Worm (Caenorhabditis elegans) whole organism, L1 larva: ENCODE results near the gene unc-115.

Experiments used
- C16A3.4 ChIP-seq: fragments of 150-350 bp; optimal IDR thresholded peaks from 2 replicates; lab custom pipeline; 2014; ENCODE audit warnings: missing biosample characterization, missing genetic modification characterization
- C34B4.2 ChIP-seq: sonication (generic microtip); optimal IDR thresholded peaks from 2 replicates; lab custom pipeline; 2017; ENCODE audit warnings: mild to moderate bottlenecking, missing genetic modification characterization, missing compliant biosample characterization
- F16B12.6 ChIP-seq: fragments of 150-350 bp; optimal IDR thresholded peaks from 2 replicates; lab custom pipeline; 2014; ENCODE audit warnings: missing biosample characterization, missing genetic modification characterization
- alr-1 ChIP-seq: fragments of 200-800 bp; sonication (Bioruptor generic); optimal IDR thresholded peaks from 2 replicates; lab custom pipeline; 2018; ENCODE audit warnings: borderline replicate concordance, mild to moderate bottlenecking, missing genetic modification characterization, missing compliant biosample characterization
- blmp-1 ChIP-seq: fragments of 150-350 bp; optimal IDR thresholded peaks from 2 replicates; lab custom pipeline; 2014; ENCODE audit warnings: missing biosample characterization, missing genetic modification characterization
- ceh-63 ChIP-seq: fragments of 200-800 bp; sonication (Bioruptor generic); optimal IDR thresholded peaks from 2 replicates; lab custom pipeline; 2018; ENCODE audit warnings: mild to moderate bottlenecking, missing genetic modification characterization, missing compliant biosample characterization
- ceh-8 ChIP-seq: fragments of 200-800 bp; sonication (Bioruptor generic); optimal IDR thresholded peaks from 2 replicates; lab custom pipeline; 2018; ENCODE audit warnings: mild to moderate bottlenecking, missing genetic modification characterization, moderate library complexity, missing compliant biosample characterization
- ceh-82 ChIP-seq, 3 experiments: fragments of 150-350 bp in 1 of 3; sonication (generic microtip) in 2 of 3; optimal IDR thresholded peaks; 2 replicates each; lab custom pipeline; 2014 to 2017; ENCODE audit warnings: missing biosample characterization in 3 of 3, missing genetic modification characterization in 3 of 3
- ceh-88 ChIP-seq: fragments of 200-800 bp; sonication (Bioruptor generic); IDR thresholded peaks from 2 replicates; pipeline ENCODE4 v1.3.6; 2022; ENCODE audit warnings: missing genetic modification characterization, missing compliant biosample characterization
- ces-1 ChIP-seq: fragments of 150-350 bp; optimal IDR thresholded peaks from 2 replicates; lab custom pipeline; 2014; ENCODE audit warnings: missing biosample characterization, missing genetic modification reagents, missing genetic modification characterization
- dpl-1 ChIP-seq, 3 experiments: fragments of 150-350 bp in 2 of 3; sonication (generic microtip) in 1 of 3; optimal IDR thresholded peaks; 2 replicates each; lab custom pipeline; 2014 to 2017; ENCODE audit warnings: missing biosample characterization in 3 of 3, missing genetic modification characterization in 3 of 3, missing genetic modification reagents in 3 of 3
- efl-1 ChIP-seq, 4 experiments: fragments of 150-350 bp; optimal IDR thresholded peaks in 3 of 4; peaks in 1 of 4; 1 replicate in 1 of 4; 2 replicates in 3 of 4; lab custom pipeline; 2014; ENCODE audit warnings: missing biosample characterization in 2 of 4, missing genetic modification characterization in 2 of 4, missing genetic modification reagents in 2 of 4
- egl-13 ChIP-seq: sonication (generic microtip); optimal IDR thresholded peaks from 2 replicates; lab custom pipeline; 2016; ENCODE audit warnings: missing genotype, missing genetic modification reagents, missing genetic modification characterization, missing compliant biosample characterization
- egl-27 ChIP-seq, 2 experiments: fragments of 150-350 bp in 1 of 2; sonication (generic microtip); optimal IDR thresholded peaks; 3 replicates each; lab custom pipeline; 2017 to 2018; ENCODE audit warnings: missing biosample characterization in 2 of 2, missing genetic modification characterization in 2 of 2, missing genetic modification reagents in 2 of 2
- elt-3 ChIP-seq, 6 experiments: fragments of 150-350 bp in 1 of 6; sonication (generic microtip); optimal IDR thresholded peaks; 2 replicates each; lab custom pipeline; 2017 to 2018; ENCODE audit warnings: missing biosample characterization in 6 of 6, missing genetic modification characterization in 6 of 6, inconsistent platforms in 1 of 6
- ets-5 ChIP-seq: fragments of 200-800 bp; sonication (Bioruptor generic); IDR thresholded peaks from 2 replicates; pipeline ENCODE4 v1.3.6; 2022; ENCODE audit warnings: missing genetic modification characterization, missing compliant biosample characterization
- fkh-10 ChIP-seq: sonication (generic microtip); optimal IDR thresholded peaks from 2 replicates; lab custom pipeline; 2017; ENCODE audit warnings: missing biosample characterization, missing genetic modification reagents, missing genetic modification characterization
- fkh-4 ChIP-seq: sonication (generic microtip); optimal IDR thresholded peaks from 2 replicates; lab custom pipeline; 2016; ENCODE audit warnings: missing compliant biosample characterization, missing genetic modification characterization, borderline replicate concordance
- grh-1 ChIP-seq: fragments of 200-800 bp; sonication (Bioruptor generic); IDR thresholded peaks from 2 replicates; pipeline ENCODE4 v1.3.6; 2022; ENCODE audit warnings: missing genetic modification reagents, missing genetic modification characterization, missing compliant biosample characterization
- hlh-17 ChIP-seq: fragments of 200-800 bp; sonication (Bioruptor generic); optimal IDR thresholded peaks from 2 replicates; lab custom pipeline; 2018; ENCODE audit warnings: missing genetic modification characterization, mild to moderate bottlenecking, missing compliant biosample characterization, moderate library complexity, borderline replicate concordance
- hlh-4 ChIP-seq: sonication (generic microtip); optimal IDR thresholded peaks from 2 replicates; lab custom pipeline; 2016; ENCODE audit warnings: mild to moderate bottlenecking, missing genetic modification characterization, missing compliant biosample characterization
- isw-1 ChIP-seq: fragments of 200-800 bp; sonication (Bioruptor generic); IDR thresholded peaks from 2 replicates; pipeline ENCODE4 v1.3.6; 2022; ENCODE audit warnings: missing genetic modification characterization, missing compliant biosample characterization
- lin-14 ChIP-seq: fragments of 200-800 bp; sonication (Bioruptor generic); optimal IDR thresholded peaks from 2 replicates; lab custom pipeline; 2018; ENCODE audit warnings: mild to moderate bottlenecking, missing genetic modification characterization, moderate library complexity, missing compliant biosample characterization
- lin-15B ChIP-seq: fragments of 150-350 bp; sonication (generic microtip); optimal IDR thresholded peaks from 3 replicates; lab custom pipeline; 2014; ENCODE audit warnings: missing biosample characterization, missing genetic modification characterization
- lin-35 ChIP-seq, 2 experiments: fragments of 150-350 bp; optimal IDR thresholded peaks; 2 replicates each; lab custom pipeline; 2014; ENCODE audit warnings: missing biosample characterization in 2 of 2, missing genetic modification characterization in 2 of 2, missing genetic modification reagents in 2 of 2
- lsy-2 ChIP-seq, 2 experiments: fragments of 150-350 bp; optimal IDR thresholded peaks; 2 replicates each; lab custom pipeline; 2014; ENCODE audit warnings: missing biosample characterization in 2 of 2, missing genetic modification characterization in 2 of 2
- mab-9 ChIP-seq: fragments of 200-800 bp; sonication (Bioruptor generic); IDR thresholded peaks from 2 replicates; pipeline ENCODE4 v1.3.6; 2022; ENCODE audit warnings: missing genetic modification reagents, missing genetic modification characterization, missing compliant biosample characterization
- mdl-1 ChIP-seq, 2 experiments: fragments of 150-350 bp; optimal IDR thresholded peaks; 2 replicates each; lab custom pipeline; 2014 to 2017; ENCODE audit warnings: missing biosample characterization in 2 of 2, missing genetic modification characterization in 2 of 2, inconsistent platforms in 1 of 2
- mef-2 ChIP-seq: fragments of 150-350 bp; optimal IDR thresholded peaks from 2 replicates; lab custom pipeline; 2014; ENCODE audit warnings: missing biosample characterization, missing genetic modification characterization
- mep-1 ChIP-seq: fragments of 150-350 bp; optimal IDR thresholded peaks from 2 replicates; lab custom pipeline; 2014; ENCODE audit warnings: missing biosample characterization, missing genetic modification characterization
- nhr-11 ChIP-seq: fragments of 150-350 bp; optimal IDR thresholded peaks from 2 replicates; lab custom pipeline; 2014; ENCODE audit warnings: missing biosample characterization, missing genetic modification characterization
- nhr-19 ChIP-seq: fragments of 200-800 bp; sonication (Bioruptor generic); conservative IDR thresholded peaks from 2 replicates; pipeline ENCODE4 v1.3.6; 2022; ENCODE audit warnings: missing genetic modification characterization, missing compliant biosample characterization
- nhr-237 ChIP-seq: fragments of 150-350 bp; optimal IDR thresholded peaks from 2 replicates; lab custom pipeline; 2014; ENCODE audit warnings: missing biosample characterization, missing genetic modification characterization
- nhr-77 ChIP-seq: fragments of 150-350 bp; optimal IDR thresholded peaks from 2 replicates; lab custom pipeline; 2014; ENCODE audit warnings: missing biosample characterization, missing genetic modification characterization
- nhr-84 ChIP-seq: sonication (generic microtip); optimal IDR thresholded peaks from 2 replicates; lab custom pipeline; 2017; ENCODE audit warnings: missing biosample characterization, missing genetic modification characterization
- nhr-85 ChIP-seq: sonication (generic microtip); peaks from one replicate; lab custom pipeline; 2016; ENCODE audit warnings: missing genetic modification characterization, inconsistent platforms, missing compliant biosample characterization
- nhr-90 ChIP-seq: sonication (generic microtip); optimal IDR thresholded peaks from 2 replicates; lab custom pipeline; 2016; ENCODE audit warnings: mild to moderate bottlenecking, missing genetic modification characterization, missing compliant biosample characterization; ENCODE audit not compliant: poor library complexity
- pag-3 ChIP-seq: sonication (generic microtip); optimal IDR thresholded peaks from 2 replicates; lab custom pipeline; 2017; ENCODE audit warnings: missing genetic modification characterization, mild to moderate bottlenecking, missing compliant biosample characterization, antibody characterized with exemption, borderline replicate concordance; ENCODE audit not compliant: insufficient read depth
- pax-3 ChIP-seq: fragments of 200-800 bp; sonication (Bioruptor generic); optimal IDR thresholded peaks from 2 replicates; lab custom pipeline; 2018; ENCODE audit warnings: mild to moderate bottlenecking, missing genetic modification characterization, moderate library complexity, missing compliant biosample characterization
- sox-4 ChIP-seq: sonication (generic microtip); optimal IDR thresholded peaks from 2 replicates; lab custom pipeline; 2016; ENCODE audit warnings: missing genetic modification characterization, missing compliant biosample characterization
- sup-37 ChIP-seq: fragments of 200-800 bp; sonication (Bioruptor generic); optimal IDR thresholded peaks from 2 replicates; lab custom pipeline; 2018; ENCODE audit warnings: mild to moderate bottlenecking, missing genetic modification characterization, missing compliant biosample characterization
- swsn-7 ChIP-seq: sonication (generic microtip); optimal IDR thresholded peaks from 2 replicates; lab custom pipeline; 2016; ENCODE audit warnings: missing genetic modification characterization, missing compliant biosample characterization
- tbx-2 ChIP-seq: sonication (generic microtip); optimal IDR thresholded peaks from 2 replicates; lab custom pipeline; 2016; ENCODE audit warnings: missing genetic modification characterization, missing compliant biosample characterization
- unc-130 ChIP-seq: fragments of 150-350 bp; optimal IDR thresholded peaks from 2 replicates; lab custom pipeline; 2017; ENCODE audit warnings: missing biosample characterization, missing genetic modification characterization, inconsistent platforms
- unc-30 ChIP-seq: sonication (generic microtip); optimal IDR thresholded peaks from 2 replicates; lab custom pipeline; 2017; ENCODE audit warnings: missing biosample characterization, missing genetic modification characterization
- unc-62 ChIP-seq: fragments of 150-350 bp; optimal IDR thresholded peaks from 2 replicates; lab custom pipeline; 2014; ENCODE audit warnings: missing biosample characterization, missing genetic modification reagents, missing genetic modification characterization
- vab-15 ChIP-seq: sonication (generic microtip); optimal IDR thresholded peaks from 2 replicates; lab custom pipeline; 2017; ENCODE audit warnings: missing genotype, mild to moderate bottlenecking, missing genetic modification characterization, missing compliant biosample characterization
- xbp-1 ChIP-seq: sonication (generic microtip); optimal IDR thresholded peaks from 2 replicates; lab custom pipeline; 2016; ENCODE audit warnings: missing genetic modification characterization, missing compliant biosample characterization
- zag-1 ChIP-seq: fragments of 150-350 bp; optimal IDR thresholded peaks from 2 replicates; lab custom pipeline; 2014; ENCODE audit warnings: missing biosample characterization, missing genetic modification characterization
- ztf-11 ChIP-seq, 2 experiments: sonication (generic microtip); optimal IDR thresholded peaks; 2 replicates each; lab custom pipeline; 2016 to 2017; ENCODE audit warnings: missing genetic modification characterization in 2 of 2, missing biosample characterization in 1 of 2, missing compliant biosample characterization in 1 of 2
- ztf-4 ChIP-seq: fragments of 150-350 bp; optimal IDR thresholded peaks from 2 replicates; lab custom pipeline; 2014; ENCODE audit warnings: missing biosample characterization, missing genetic modification characterization

Gene unc-115

ce11 chrX:10197204-10197756, 50.6 kb downstream of the unc-115 start, which contains the start of gene nucb-1:
nucb-1 (plus strand) TSS chrX:10197706.
- TF ChIP-seq mef-2 (tag; lab: Kevin White, UChicago), result no peak
- TF ChIP-seq ceh-82 (tag; optimal IDR thresholded peaks at IDR 0.05; lab: Kevin White, UChicago), result peak; percentile 68 to 82 (median 79)
- peak; percentile 79 for TF ChIP-seq mep-1
- no peak for TF ChIP-seq hlh-4 (tag; lab: Kevin White, UChicago)
- TF ChIP-seq lin-35 (GFP tag; optimal IDR thresholded peaks at IDR 0.05; lab: Kevin White, UChicago), result peak; percentile 64 to 86
- peak; percentile 84 for TF ChIP-seq blmp-1 (tag; lab: Kevin White, UChicago)
- peak; percentile 26 for TF ChIP-seq fkh-10
- TF ChIP-seq ztf-4, result no peak
- TF ChIP-seq unc-130 (tag; lab: Kevin White, UChicago), result peak; percentile 66
- TF ChIP-seq unc-62 (GFP tag; lab: Kevin White, UChicago), result no peak
- TF ChIP-seq sox-4, result peak; percentile 12
- no peak for TF ChIP-seq pag-3 (tag; lab: Kevin White, UChicago)
- TF ChIP-seq egl-27 (tag; optimal IDR thresholded peaks at IDR 0.05; lab: Kevin White, UChicago), result peak; percentile 35 to 45
- no peak for TF ChIP-seq F16B12.6 (tag; lab: Kevin White, UChicago)
- TF ChIP-seq lin-15B, result peak; percentile 55
- no peak for TF ChIP-seq mab-9 (GFP tag; lab: Robert Waterston, UW)
- no peak for TF ChIP-seq sup-37 (GFP tag; lab: Kevin White, UChicago)
- peak; percentile 83 for TF ChIP-seq swsn-7 (tag; lab: Kevin White, UChicago)
- peak; percentile 17 for TF ChIP-seq ceh-8 (GFP tag; lab: Kevin White, UChicago)
- TF ChIP-seq efl-1 (optimal IDR thresholded peaks at IDR 0.05; lab: Kevin White, UChicago), result peak; percentile 71 to 75
- TF ChIP-seq efl-1 (GFP tag; optimal IDR thresholded peaks at IDR 0.05 in 1 of 2; lab: Kevin White, UChicago), result peak; percentile 27 to 96
- TF ChIP-seq nhr-90 (tag; lab: Kevin White, UChicago), result peak; percentile 76
- no peak for TF ChIP-seq zag-1 (tag; lab: Kevin White, UChicago)
- peak; percentile 83 for TF ChIP-seq nhr-85 (tag; lab: Kevin White, UChicago)
- peak in 1 of 2 experiments; percentile 78 for TF ChIP-seq mdl-1 (tag; optimal IDR thresholded peaks at IDR 0.05; lab: Kevin White, UChicago)
- TF ChIP-seq lin-14 (GFP tag; lab: Kevin White, UChicago), result peak; percentile 92
- no peak for TF ChIP-seq egl-13
- peak; percentile 63 for TF ChIP-seq grh-1 (GFP tag; lab: Robert Waterston, UW)
- peak; percentile 80 for TF ChIP-seq tbx-2 (tag; lab: Kevin White, UChicago)
- TF ChIP-seq nhr-77 (tag; lab: Kevin White, UChicago), result peak; percentile 69
- TF ChIP-seq alr-1 (tag; lab: Kevin White, UChicago), result no peak
- TF ChIP-seq C34B4.2 (tag; lab: Kevin White, UChicago), result no peak
- TF ChIP-seq xbp-1 (tag; lab: Kevin White, UChicago), result peak; percentile 98
- TF ChIP-seq isw-1 (GFP tag; lab: Robert Waterston, UW), result peak; percentile 35
- TF ChIP-seq nhr-19, result peak; percentile 74
- TF ChIP-seq pax-3 (tag; lab: Kevin White, UChicago), result no peak
- no peak for TF ChIP-seq ceh-88 (GFP tag; lab: Robert Waterston, UW)
- TF ChIP-seq nhr-84 (tag; lab: Kevin White, UChicago), result no peak
- no peak for TF ChIP-seq ces-1 (GFP tag; lab: Kevin White, UChicago)
- TF ChIP-seq nhr-11, result peak; percentile 2
- TF ChIP-seq ceh-63 (GFP tag; lab: Kevin White, UChicago), result no peak
- peak in 1 of 2 experiments; percentile 17 for TF ChIP-seq ztf-11 (tag; optimal IDR thresholded peaks at IDR 0.05; lab: Kevin White, UChicago)
- no peak for TF ChIP-seq fkh-4 (tag; lab: Kevin White, UChicago)
- peak; percentile 94 for TF ChIP-seq C16A3.4 (tag; lab: Kevin White, UChicago)
- no peak for TF ChIP-seq hlh-17
- TF ChIP-seq unc-30 (tag; lab: Kevin White, UChicago), result no peak
- no peak for TF ChIP-seq ets-5
- TF ChIP-seq vab-15, result peak; percentile 25
- peak in 4 of 6 experiments; percentile 11 to 79 (median 73) for TF ChIP-seq elt-3 (tag; optimal IDR thresholded peaks at IDR 0.05; lab: Kevin White, UChicago)
- TF ChIP-seq lsy-2 (tag; optimal IDR thresholded peaks at IDR 0.05; lab: Kevin White, UChicago), result peak; percentile 77 to 92
- TF ChIP-seq dpl-1 (GFP tag; optimal IDR thresholded peaks at IDR 0.05; lab: Kevin White, UChicago), result peak; percentile 46 to 63 (median 57)
- no peak for TF ChIP-seq nhr-237 (tag; lab: Kevin White, UChicago)
